Worm (Caenorhabditis elegans): ENCODE measurements around the gene D1086.11.

The D1086.11 gene

ce11 chrV:14057540-14057939 is 16.7 kb upstream of the D1086.11 start, which contains the start of gene F58D12.3:
TSS of gene F58D12.3 (plus strand) at chrV:14057840.
- TF ChIP-seq C34F6.9 (tag; optimal IDR thresholded peaks at IDR 0.05): no peak
- no peak for TF ChIP-seq ama-1 (optimal IDR thresholded peaks at IDR 0.05)
- no peak for TF ChIP-seq unc-62 (GFP tag; optimal IDR thresholded peaks at IDR 0.05)
- TF ChIP-seq lsy-2 (tag; optimal IDR thresholded peaks at IDR 0.05): no peak
- TF ChIP-seq sma-3 (GFP tag; optimal IDR thresholded peaks at IDR 0.05): no peak
- no peak for TF ChIP-seq lin-11 (tag; optimal IDR thresholded peaks at IDR 0.05)
- TF ChIP-seq unc-39 (tag; optimal IDR thresholded peaks at IDR 0.05): no peak
- TF ChIP-seq crh-2 (tag; optimal IDR thresholded peaks at IDR 0.05): no peak
- TF ChIP-seq nhr-10 (tag; optimal IDR thresholded peaks at IDR 0.05): no peak

ce11 chrV:14063980-14064379 is 10.3 kb upstream of the D1086.11 start:
- no peak for TF ChIP-seq peb-1 (tag; optimal IDR thresholded peaks at IDR 0.05)

ce11 chrV:14064422-14064821 is 9.8 kb upstream of the D1086.11 start, which contains the start of gene D1086.21:
TSS of gene D1086.21 (plus strand) at chrV:14064722.
- TF ChIP-seq zag-1 (tag; optimal IDR thresholded peaks at IDR 0.05) (no peak), dmd-4 (tag; optimal IDR thresholded peaks at IDR 0.05) (no peak), nhr-25 (tag; optimal IDR thresholded peaks at IDR 0.05) (no peak), ceh-82 (tag; optimal IDR thresholded peaks at IDR 0.05) (no peak), blmp-1 (tag; optimal IDR thresholded peaks at IDR 0.05; ENCODE audit: insufficient read depth) (no peak), nhr-237 (tag; optimal IDR thresholded peaks at IDR 0.05) (no peak), ceh-16 (tag; optimal IDR thresholded peaks at IDR 0.05) (no peak), F13H6.1 (tag; optimal IDR thresholded peaks at IDR 0.05) (no peak), nhr-12 (tag; optimal IDR thresholded peaks at IDR 0.05) (no peak), alr-1 (tag; optimal IDR thresholded peaks at IDR 0.05) (no peak), lin-11 (tag; optimal IDR thresholded peaks at IDR 0.05) (no peak), Y55F3AM.14 (GFP tag; optimal IDR thresholded peaks at IDR 0.05) (no peak)

- TF ChIP-seq lin-39 (tag; optimal IDR thresholded peaks at IDR 0.05): no peak
- TF ChIP-seq egl-27 (tag; optimal IDR thresholded peaks at IDR 0.05): no peak
- no peak for TF ChIP-seq lin-13 (GFP tag; optimal IDR thresholded peaks at IDR 0.05)
- TF ChIP-seq Y55F3AM.14 (GFP tag; optimal IDR thresholded peaks at IDR 0.05): no peak
- TF ChIP-seq nhr-237 (tag; optimal IDR thresholded peaks at IDR 0.05): no peak
- no peak for TF ChIP-seq ztf-11 (tag; optimal IDR thresholded peaks at IDR 0.05)
- no peak for TF ChIP-seq ztf-4 (tag; optimal IDR thresholded peaks at IDR 0.05)
- no peak for TF ChIP-seq ceh-82 (tag; optimal IDR thresholded peaks at IDR 0.05)
- TF ChIP-seq ztf-1 (GFP tag; conservative IDR thresholded peaks at IDR 0.05): no peak
Measured at ce11 chrV:14067816-14068296, 6.4 kb upstream of the D1086.11 start, which contains the start of gene D1086.17. TSS of gene D1086.17 (plus strand) at chrV:14067866.

- no peak for TF ChIP-seq gmeb-1 (tag; optimal IDR thresholded peaks at IDR 0.05)
Measured at ce11 chrV:14069899-14070298, 4.4 kb upstream of the D1086.11 start.

- no peak for TF ChIP-seq egl-27 (tag; optimal IDR thresholded peaks at IDR 0.05)
- no peak for TF ChIP-seq snpc-4 (tag; optimal IDR thresholded peaks at IDR 0.05)
- no peak for TF ChIP-seq nhr-129 (tag; optimal IDR thresholded peaks at IDR 0.05)
- TF ChIP-seq ceh-16 (tag; optimal IDR thresholded peaks at IDR 0.05): no peak
- TF ChIP-seq nhr-11 (tag; optimal IDR thresholded peaks at IDR 0.05): no peak
- TF ChIP-seq lin-11 (tag; optimal IDR thresholded peaks at IDR 0.05): no peak
- no peak for TF ChIP-seq R02D3.7 (tag; optimal IDR thresholded peaks at IDR 0.05)
- no peak for TF ChIP-seq unc-55 (GFP tag; optimal IDR thresholded peaks at IDR 0.05)
- TF ChIP-seq lin-39 (tag; optimal IDR thresholded peaks at IDR 0.05): no peak
- TF ChIP-seq alr-1 (tag; optimal IDR thresholded peaks at IDR 0.05): no peak
- TF ChIP-seq crh-2 (tag; optimal IDR thresholded peaks at IDR 0.05): no peak
- no peak for TF ChIP-seq peb-1 (tag; optimal IDR thresholded peaks at IDR 0.05)
- TF ChIP-seq Y55F3AM.14 (GFP tag; optimal IDR thresholded peaks at IDR 0.05): no peak
- TF ChIP-seq mab-5 (tag; optimal IDR thresholded peaks at IDR 0.05): no peak
- TF ChIP-seq nhr-6 (tag; optimal IDR thresholded peaks at IDR 0.05): no peak
- TF ChIP-seq ztf-1 (GFP tag; conservative IDR thresholded peaks at IDR 0.05): no peak
- no peak for TF ChIP-seq aly-2 (tag; optimal IDR thresholded peaks at IDR 0.05)
Measured at ce11 chrV:14079501-14079900, 5.2 kb downstream of the D1086.11 start, which contains the start of gene D1086.6. TSS of gene D1086.6 (plus strand) at chrV:14079801.

All from whole organism, L2 larva.